Worm (Caenorhabditis elegans) whole organism, midembryonic: ENCODE measurements around the gene cyn-8.

Experiments
- T22C8.4 ChIP-seq: fragments of 200-800 bp; sonication (Bioruptor generic); IDR thresholded peaks from 2 replicates; pipeline ENCODE4 v1.3.6; 2022; ENCODE audit warnings: missing genetic modification characterization, missing compliant biosample characterization
- cog-1 ChIP-seq: sonication (generic microtip); optimal IDR thresholded peaks from 2 replicates; lab custom pipeline; 2016; ENCODE audit warnings: missing genetic modification characterization, missing compliant biosample characterization
- flt-1 ChIP-seq: fragments of 200-800 bp; sonication (Bioruptor generic); IDR thresholded peaks from 2 replicates; pipeline ENCODE4 v1.3.6; 2022; ENCODE audit warnings: missing genetic modification characterization, missing compliant biosample characterization
- klf-2 ChIP-seq: fragments of 200-800 bp; sonication (Bioruptor generic); conservative IDR thresholded peaks from 2 replicates; pipeline ENCODE4 v1.3.6; 2022; ENCODE audit warnings: missing genetic modification reagents, missing genetic modification characterization, missing compliant biosample characterization
- med-1 ChIP-seq: sonication (generic microtip); optimal IDR thresholded peaks from 2 replicates; lab custom pipeline; 2017; ENCODE audit warnings: missing genetic modification characterization, mild to moderate bottlenecking, missing compliant biosample characterization, antibody characterized with exemption, missing genetic modification reagents; ENCODE audit not compliant: insufficient read depth
- ref-1 ChIP-seq: fragments of 200-800 bp; sonication (Bioruptor generic); conservative IDR thresholded peaks from 2 replicates; pipeline ENCODE4 v1.3.6; 2022; ENCODE audit warnings: missing genetic modification reagents, missing genetic modification characterization, missing compliant biosample characterization
- tab-1 ChIP-seq: fragments of 200-800 bp; sonication (Bioruptor generic); IDR thresholded peaks from 2 replicates; pipeline ENCODE4 v1.3.6; 2022; ENCODE audit warnings: missing genetic modification characterization, missing compliant biosample characterization
- ztf-23 ChIP-seq: fragments of 200-800 bp; sonication (Bioruptor generic); IDR thresholded peaks from 2 replicates; pipeline ENCODE4 v1.3.6; 2022; ENCODE audit warnings: missing genetic modification reagents, missing genetic modification characterization, missing compliant biosample characterization
- ztf-29 ChIP-seq: fragments of 200-800 bp; sonication (Bioruptor generic); IDR thresholded peaks from 2 replicates; pipeline ENCODE4 v1.3.6; 2022; ENCODE audit warnings: missing genetic modification reagents, missing genetic modification characterization, missing compliant biosample characterization

cyn-8 gene

DNA sequence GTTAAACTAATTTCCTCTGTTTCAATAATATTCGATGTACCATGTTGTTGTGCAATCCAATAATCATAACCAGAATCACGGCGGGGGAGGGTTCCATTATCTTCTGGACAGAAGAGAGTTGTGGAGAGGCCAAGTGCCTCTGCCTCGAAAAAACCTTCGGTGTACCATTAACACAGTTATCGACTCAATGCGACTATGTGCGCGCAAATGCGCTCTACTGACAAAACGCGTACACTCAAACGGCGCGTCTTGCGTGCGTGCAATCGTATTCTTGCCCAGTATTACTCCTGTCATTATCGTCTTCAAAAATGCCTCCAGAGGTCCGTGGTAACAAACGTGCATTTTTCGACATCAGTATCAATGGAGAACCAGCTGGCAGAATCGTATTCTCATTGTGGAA lies at the start of gene cyn-8:
cyn-8 (plus strand) TSS at position 217 of the 400 bp plus-strand sequence.
- TF ChIP-seq tab-1 (GFP tag; lab: Robert Waterston, UW) = 0 out of 2 replicates have a peak, but pooled peaks have one; percentile 32
- no peak for TF ChIP-seq flt-1 (GFP tag; lab: Robert Waterston, UW)

- no peak for TF ChIP-seq cog-1 (tag; lab: Kevin White, UChicago)
- TF ChIP-seq tab-1 (GFP tag; lab: Robert Waterston, UW) = no peak
- no peak for TF ChIP-seq T22C8.4
- TF ChIP-seq med-1 (GFP tag; lab: Kevin White, UChicago) = no peak
These were observed 44.5 kb upstream of the cyn-8 start, which contains the start of gene ins-9 for ce11 chrX:8866563-8866962. ins-9 (minus strand) TSS chrX:8866663.

- no peak for TF ChIP-seq ztf-23 (GFP tag; lab: Robert Waterston, UW)
- TF ChIP-seq flt-1 (GFP tag; lab: Robert Waterston, UW) = no peak
- TF ChIP-seq med-1 (GFP tag; lab: Kevin White, UChicago) = no peak
- no peak for TF ChIP-seq ref-1
- TF ChIP-seq T22C8.4 = no peak
These were observed 41.9 kb upstream of the cyn-8 start, which contains the start of the genes ubc-22 and ubc-21 for ce11 chrX:8869112-8869675. ubc-22 (minus strand) TSS chrX:8869162. ubc-21 (plus strand) TSS chrX:8869625.

ce11 chrX:8874748-8875147 lies 36.3 kb upstream of the cyn-8 start, which contains the start of gene C06E2.1:
C06E2.1 (minus strand) TSS chrX:8874848.
- TF ChIP-seq cog-1 (tag; lab: Kevin White, UChicago) (no peak), klf-2 (GFP tag; lab: Robert Waterston, UW) (no peak), ztf-23 (GFP tag; lab: Robert Waterston, UW) (no peak)

ce11 chrX:8875867-8876266 lies 35.2 kb upstream of the cyn-8 start:
- no peak for TF ChIP-seq T22C8.4
- TF ChIP-seq ref-1 = no peak
- TF ChIP-seq tab-1 (GFP tag; lab: Robert Waterston, UW) = no peak
- no peak for TF ChIP-seq med-1 (GFP tag; lab: Kevin White, UChicago)
- no peak for TF ChIP-seq flt-1 (GFP tag; lab: Robert Waterston, UW)
- no peak for TF ChIP-seq ztf-29
- no peak for TF ChIP-seq klf-2 (GFP tag; lab: Robert Waterston, UW)
- TF ChIP-seq ztf-23 (GFP tag; lab: Robert Waterston, UW) = no peak
- no peak for TF ChIP-seq cog-1 (tag; lab: Kevin White, UChicago)

- TF ChIP-seq ztf-29 (no peak), cog-1 (tag; lab: Kevin White, UChicago) (no peak), ztf-23 (GFP tag; lab: Robert Waterston, UW) (no peak), ref-1 (no peak), med-1 (GFP tag; lab: Kevin White, UChicago) (no peak), tab-1 (GFP tag; lab: Robert Waterston, UW) (no peak), flt-1 (GFP tag; lab: Robert Waterston, UW) (no peak), klf-2 (GFP tag; lab: Robert Waterston, UW) (no peak)
These were observed 33.9 kb upstream of the cyn-8 start for ce11 chrX:8877162-8877561.

DNA sequence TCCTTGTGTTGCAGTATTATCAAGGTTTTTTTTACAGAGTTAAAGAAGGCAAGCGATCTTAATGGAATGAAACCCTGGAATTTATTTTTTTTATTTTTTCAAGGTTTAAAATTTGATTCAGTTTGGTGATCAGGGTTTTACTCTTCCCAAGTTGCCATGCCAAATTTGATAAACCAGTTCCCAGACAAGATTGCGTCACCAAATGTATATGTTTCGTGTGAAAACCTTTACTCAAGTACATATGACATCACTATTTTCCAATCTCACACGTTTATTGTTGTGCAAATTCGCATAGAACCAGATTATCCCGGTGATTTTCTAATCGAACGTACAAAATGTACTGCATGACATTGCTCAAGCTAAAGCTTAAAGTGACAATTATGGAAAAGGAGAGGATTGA lies 32.4 kb upstream of the cyn-8 start:
- TF ChIP-seq klf-2 (GFP tag; lab: Robert Waterston, UW) = no peak
- no peak for TF ChIP-seq ztf-23 (GFP tag; lab: Robert Waterston, UW)
- no peak for TF ChIP-seq ref-1
- no peak for TF ChIP-seq ztf-29
- TF ChIP-seq T22C8.4 = no peak
- TF ChIP-seq med-1 (GFP tag; lab: Kevin White, UChicago) = no peak
- TF ChIP-seq flt-1 (GFP tag; lab: Robert Waterston, UW) = no peak
- TF ChIP-seq tab-1 (GFP tag; lab: Robert Waterston, UW) = no peak
- no peak for TF ChIP-seq cog-1 (tag; lab: Kevin White, UChicago)

DNA sequence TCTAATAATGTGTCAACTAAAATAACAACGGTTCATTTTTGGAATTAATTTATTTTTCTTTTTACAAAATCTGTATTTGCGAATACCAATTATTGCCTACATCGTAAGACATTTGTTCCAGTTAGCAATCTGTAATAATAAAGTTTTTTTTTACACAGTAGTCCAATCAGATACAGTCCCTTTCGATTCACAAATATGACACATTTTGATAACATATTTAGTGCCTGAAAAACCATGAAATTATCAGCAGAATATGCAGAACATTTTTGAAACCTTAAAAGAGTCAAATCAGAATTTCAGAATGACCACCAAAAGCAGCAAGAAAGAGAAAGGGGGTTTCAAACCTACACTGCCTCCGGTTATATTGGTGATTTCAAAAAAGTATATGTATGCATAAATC lies 31.7 kb upstream of the cyn-8 start, which contains the start of gene C06E2.2:
C06E2.2 (plus strand) TSS at position 301 of the 400 bp plus-strand sequence.
- no peak for TF ChIP-seq flt-1 (GFP tag; lab: Robert Waterston, UW)
- TF ChIP-seq T22C8.4 = no peak
- no peak for TF ChIP-seq klf-2 (GFP tag; lab: Robert Waterston, UW)
- no peak for TF ChIP-seq tab-1 (GFP tag; lab: Robert Waterston, UW)
- TF ChIP-seq ref-1 = no peak

DNA sequence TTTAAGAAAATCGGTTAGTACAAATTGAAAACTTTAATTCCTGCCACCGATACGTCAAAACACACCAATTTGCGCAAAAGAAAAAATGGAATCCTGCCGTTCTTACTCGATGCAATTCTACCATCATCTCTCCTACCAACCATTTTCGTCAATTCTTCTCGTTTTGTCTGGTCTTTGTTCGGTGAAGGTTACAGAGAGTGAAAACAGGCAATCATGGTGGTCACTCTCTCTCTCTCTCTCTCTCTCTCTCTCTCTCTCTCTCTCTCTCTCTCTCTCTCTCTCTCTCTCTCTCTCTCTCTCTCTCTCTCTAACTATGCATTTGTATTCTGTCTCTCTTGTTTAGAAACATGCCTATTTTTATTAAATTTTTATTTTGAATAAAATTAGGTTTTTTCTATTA lies 28.9 kb upstream of the cyn-8 start:
- TF ChIP-seq tab-1 (GFP tag; lab: Robert Waterston, UW) (no peak), klf-2 (GFP tag; lab: Robert Waterston, UW) (no peak), med-1 (GFP tag; lab: Kevin White, UChicago) (no peak), ztf-23 (GFP tag; lab: Robert Waterston, UW) (no peak), ztf-29 (no peak), flt-1 (GFP tag; lab: Robert Waterston, UW) (no peak), ref-1 (no peak), cog-1 (tag; lab: Kevin White, UChicago) (no peak), T22C8.4 (no peak)

DNA sequence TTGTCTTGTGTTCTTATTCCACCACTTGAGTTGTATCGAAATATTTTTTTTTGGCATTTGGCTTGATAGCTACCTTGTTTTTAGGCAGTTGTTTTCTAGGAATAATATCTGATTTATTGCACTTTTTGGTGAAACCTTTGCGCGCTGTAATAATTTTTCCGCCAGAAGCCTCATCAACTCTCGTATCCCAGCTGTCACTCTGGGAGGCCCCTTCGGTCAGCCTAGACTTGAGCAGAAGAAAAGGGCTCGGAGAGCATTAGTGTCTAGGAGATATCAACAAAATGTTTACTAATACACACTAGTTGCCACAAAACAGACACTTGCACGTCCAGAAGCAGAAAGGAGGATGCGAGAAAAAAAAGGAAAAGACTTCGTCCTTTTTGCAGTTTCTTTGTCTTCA lies 22.3 kb upstream of the cyn-8 start:
- no peak for TF ChIP-seq cog-1 (tag; lab: Kevin White, UChicago)
- TF ChIP-seq ref-1 = no peak
- no peak for TF ChIP-seq klf-2 (GFP tag; lab: Robert Waterston, UW)
- TF ChIP-seq ztf-23 (GFP tag; lab: Robert Waterston, UW) = no peak
- no peak for TF ChIP-seq flt-1 (GFP tag; lab: Robert Waterston, UW)
- TF ChIP-seq T22C8.4 = no peak
- TF ChIP-seq med-1 (GFP tag; lab: Kevin White, UChicago) = no peak
- no peak for TF ChIP-seq ztf-29
- TF ChIP-seq tab-1 (GFP tag; lab: Robert Waterston, UW) = no peak
